Worm (Caenorhabditis elegans) whole organism, L3 larva: ENCODE measurements around the gene C17A2.3.

ENCODE experiments used
- R02D3.7 ChIP-seq: fragments of 150-350 bp; optimal IDR thresholded peaks from 2 replicates; lab custom pipeline; 2014; ENCODE audit warnings: missing biosample characterization, missing genetic modification characterization
- ZK546.5 ChIP-seq: sonication (generic microtip); optimal IDR thresholded peaks from 2 replicates; lab custom pipeline; 2017; ENCODE audit warnings: missing biosample characterization, missing genetic modification characterization
- aly-2 ChIP-seq: fragments of 150-350 bp; optimal IDR thresholded peaks from 2 replicates; lab custom pipeline; 2014; ENCODE audit warnings: missing biosample characterization, missing genetic modification characterization
- ceh-16 ChIP-seq: sonication (generic microtip); optimal IDR thresholded peaks from 2 replicates; lab custom pipeline; 2017; ENCODE audit warnings: missing biosample characterization, missing genetic modification characterization
- ceh-82 ChIP-seq: fragments of 150-350 bp; optimal IDR thresholded peaks from 2 replicates; lab custom pipeline; 2014; ENCODE audit warnings: missing biosample characterization, missing genetic modification characterization
- elt-1 ChIP-seq: fragments of 150-350 bp; optimal IDR thresholded peaks from 2 replicates; lab custom pipeline; 2014; ENCODE audit warnings: missing biosample characterization, missing genetic modification characterization
- eor-1 ChIP-seq, 2 experiments: fragments of 150-350 bp; optimal IDR thresholded peaks; 2 replicates each; lab custom pipeline; 2014 to 2018; ENCODE audit warnings: missing biosample characterization in 2 of 2, missing genetic modification characterization in 2 of 2
- hmg-11 ChIP-seq: sonication (generic microtip); optimal IDR thresholded peaks from 2 replicates; lab custom pipeline; 2016; ENCODE audit warnings: missing genetic modification characterization, missing compliant biosample characterization
- lin-15B ChIP-seq: fragments of 150-350 bp; optimal IDR thresholded peaks from 2 replicates; lab custom pipeline; 2014; ENCODE audit warnings: missing biosample characterization, missing genetic modification characterization
- lsy-12 ChIP-seq: sonication (generic microtip); optimal IDR thresholded peaks from 2 replicates; lab custom pipeline; 2016; ENCODE audit warnings: mild to moderate bottlenecking, missing genetic modification characterization, missing compliant biosample characterization
- nhr-12 ChIP-seq: fragments of 150-350 bp; optimal IDR thresholded peaks from 2 replicates; lab custom pipeline; 2014; ENCODE audit warnings: missing biosample characterization, missing genetic modification characterization
- nhr-28 ChIP-seq: fragments of 150-350 bp; optimal IDR thresholded peaks from 2 replicates; lab custom pipeline; 2014; ENCODE audit warnings: missing biosample characterization, missing genetic modification characterization
- nhr-76 ChIP-seq: fragments of 150-350 bp; sonication (generic microtip); optimal IDR thresholded peaks from 5 replicates; lab custom pipeline; 2014; ENCODE audit warnings: missing biosample characterization, missing genetic modification characterization
- unc-62 ChIP-seq: fragments of 150-350 bp; sonication (generic microtip); optimal IDR thresholded peaks from 4 replicates; lab custom pipeline; 2014; ENCODE audit warnings: missing biosample characterization, missing genetic modification reagents, missing genetic modification characterization
- zag-1 ChIP-seq: fragments of 150-350 bp; optimal IDR thresholded peaks from 2 replicates; lab custom pipeline; 2014; ENCODE audit warnings: missing biosample characterization, missing genetic modification characterization
- ztf-4 ChIP-seq: fragments of 150-350 bp; optimal IDR thresholded peaks from 2 replicates; lab custom pipeline; 2014; ENCODE audit warnings: missing biosample characterization, missing genetic modification characterization

Gene C17A2.3

ce11 chrII:3893911-3894310 is 50.5 kb downstream of the C17A2.3 start:
- TF ChIP-seq hmg-11 (tag; lab: Kevin White, UChicago) (no peak), R02D3.7 (no peak), lin-15B (tag; lab: Kevin White, UChicago) (no peak), aly-2 (tag; lab: Kevin White, UChicago) (no peak), ZK546.5 (tag; lab: Kevin White, UChicago) (no peak), nhr-28 (tag; lab: Kevin White, UChicago) (no peak), ceh-16 (no peak), unc-62 (GFP tag; lab: Kevin White, UChicago) (no peak)

DNA sequence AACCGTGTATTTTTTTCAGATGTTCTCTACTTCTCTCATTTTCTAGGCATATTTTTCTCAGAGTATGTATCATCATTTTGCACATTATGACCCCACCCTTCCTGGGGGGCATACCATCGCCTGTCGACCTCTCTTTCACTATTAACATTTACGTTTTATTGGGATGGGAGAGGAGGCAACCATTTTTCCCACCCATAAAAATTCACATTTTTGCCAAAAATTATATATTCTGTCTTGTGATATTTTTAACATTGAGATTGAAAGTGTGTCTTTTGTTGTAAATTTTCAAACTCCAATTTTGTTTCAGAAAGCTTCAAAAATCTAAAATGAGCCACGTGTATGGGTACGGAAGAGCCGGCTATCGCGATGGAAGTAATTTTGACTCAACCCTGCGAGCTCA is 51.3 kb downstream of the C17A2.3 start, which contains the start of gene F53C3.7:
Gene F53C3.7, plus strand, starts transcription at position 301 of the 400 bp plus-strand sequence.
- TF ChIP-seq zag-1 (no peak), elt-1 (tag; lab: Kevin White, UChicago) (no peak), lsy-12 (no peak), nhr-12 (tag; lab: Kevin White, UChicago) (no peak), nhr-76 (tag; lab: Kevin White, UChicago) (no peak), eor-1 (tag; optimal IDR thresholded peaks at IDR 0.05; lab: Kevin White, UChicago) (no peak), ztf-4 (tag; lab: Kevin White, UChicago) (no peak), ceh-82 (tag; lab: Kevin White, UChicago) (no peak)
- TF ChIP-seq, all 47 proteins: peak for 0
